Worm (Caenorhabditis elegans): ENCODE results near the gene C34F11.1.

The C34F11.1 gene

ce11 chrII:5222830-5223229 lies 10.1 kb downstream of the C34F11.1 start:
- TF ChIP-seq mls-2 (tag; optimal IDR thresholded peaks at IDR 0.05) (no peak), mab-5 (tag; optimal IDR thresholded peaks at IDR 0.05) (peak; percentile 37), lsy-2 (tag; optimal IDR thresholded peaks at IDR 0.05) (no peak), ceh-43 (GFP tag; optimal IDR thresholded peaks at IDR 0.05) (no peak), elt-1 (tag; optimal IDR thresholded peaks at IDR 0.05; ENCODE audit: borderline replicate concordance, insufficient read depth) (no peak), mep-1 (tag; optimal IDR thresholded peaks at IDR 0.05) (no peak), nhr-76 (tag; optimal IDR thresholded peaks at IDR 0.05) (no peak), unc-120 (tag; optimal IDR thresholded peaks at IDR 0.05; ENCODE audit: poor library complexity, severe bottlenecking) (peak; percentile 42), blmp-1 (tag; optimal IDR thresholded peaks at IDR 0.05) (no peak), ceh-39 (tag; optimal IDR thresholded peaks at IDR 0.05) (no peak), hlh-1 (tag; optimal IDR thresholded peaks at IDR 0.05) (peak; percentile 86), snpc-4 (tag; optimal IDR thresholded peaks at IDR 0.05) (no peak), unc-62 (GFP tag; optimal IDR thresholded peaks at IDR 0.05) (peak; percentile 71), ces-1 (GFP tag; optimal IDR thresholded peaks at IDR 0.05) (no peak)

ce11 chrII:5225284-5225683 lies 12.5 kb downstream of the C34F11.1 start, which contains the start of gene dsh-1:
dsh-1 (minus strand) TSS chrII:5225384.
- TF ChIP-seq hlh-1 (tag; optimal IDR thresholded peaks at IDR 0.05), result no peak
- TF ChIP-seq zip-8 (tag; optimal IDR thresholded peaks at IDR 0.05), result no peak
- no peak for TF ChIP-seq tbx-8 (GFP tag; optimal IDR thresholded peaks at IDR 0.05)
- no peak for TF ChIP-seq blmp-1 (tag; optimal IDR thresholded peaks at IDR 0.05)
- no peak for TF ChIP-seq nhr-237 (tag; optimal IDR thresholded peaks at IDR 0.05)
- TF ChIP-seq drap-1 (GFP tag; optimal IDR thresholded peaks at IDR 0.05), result no peak
- no peak for TF ChIP-seq sem-2 (GFP tag; optimal IDR thresholded peaks at IDR 0.05)
- TF ChIP-seq elt-1 (tag; optimal IDR thresholded peaks at IDR 0.05; ENCODE audit: borderline replicate concordance, insufficient read depth), result no peak
- TF ChIP-seq unc-39 (tag; optimal IDR thresholded peaks at IDR 0.05), result no peak
- no peak for TF ChIP-seq elt-3 (tag; optimal IDR thresholded peaks at IDR 0.05)
- no peak for TF ChIP-seq ztf-11 (tag; optimal IDR thresholded peaks at IDR 0.05)
- no peak for TF ChIP-seq unc-62 (GFP tag; optimal IDR thresholded peaks at IDR 0.05)
- no peak for TF ChIP-seq lin-13 (tag; optimal IDR thresholded peaks at IDR 0.05)
- no peak for TF ChIP-seq ces-1 (GFP tag; optimal IDR thresholded peaks at IDR 0.05)

- TF ChIP-seq unc-39 (tag; optimal IDR thresholded peaks at IDR 0.05) (no peak), lin-32 (GFP tag; optimal IDR thresholded peaks at IDR 0.05) (peak; percentile 11), ceh-39 (tag; optimal IDR thresholded peaks at IDR 0.05) (no peak), snpc-4 (tag; optimal IDR thresholded peaks at IDR 0.05) (no peak), ham-2 (GFP tag; optimal IDR thresholded peaks at IDR 0.05) (peak; percentile 25), M03D4.4 (tag; optimal IDR thresholded peaks at IDR 0.05) (peak; percentile 23), sptf-1 (tag; optimal IDR thresholded peaks at IDR 0.05) (peak; percentile 47), mep-1 (tag; optimal IDR thresholded peaks at IDR 0.05) (peak; percentile 31), ces-1 (GFP tag; optimal IDR thresholded peaks at IDR 0.05) (peak; percentile 34), flh-1 (GFP tag; optimal IDR thresholded peaks at IDR 0.05) (no peak), lin-13 (tag; optimal IDR thresholded peaks at IDR 0.05) (no peak), cnd-1 (tag; optimal IDR thresholded peaks at IDR 0.05) (peak; percentile 75), ztf-11 (tag; optimal IDR thresholded peaks at IDR 0.05) (no peak), zip-8 (tag; optimal IDR thresholded peaks at IDR 0.05) (no peak), lsy-2 (tag; optimal IDR thresholded peaks at IDR 0.05) (no peak), nhr-28 (tag; optimal IDR thresholded peaks at IDR 0.05) (no peak), hlh-1 (tag; optimal IDR thresholded peaks at IDR 0.05) (peak; percentile 59), unc-62 (GFP tag; optimal IDR thresholded peaks at IDR 0.05) (peak; percentile 35), nhr-237 (tag; optimal IDR thresholded peaks at IDR 0.05) (no peak), mls-2 (tag; optimal IDR thresholded peaks at IDR 0.05) (peak; percentile 43)
Measured at ce11 chrII:5226309-5226708, 13.5 kb downstream of the C34F11.1 start.

- TF ChIP-seq ztf-11 (tag; optimal IDR thresholded peaks at IDR 0.05) (no peak), sptf-1 (tag; optimal IDR thresholded peaks at IDR 0.05) (peak; percentile 47), elt-1 (tag; optimal IDR thresholded peaks at IDR 0.05; ENCODE audit: borderline replicate concordance, insufficient read depth) (no peak), mls-2 (tag; optimal IDR thresholded peaks at IDR 0.05) (peak; percentile 37), mab-5 (tag; optimal IDR thresholded peaks at IDR 0.05) (no peak), unc-62 (GFP tag; optimal IDR thresholded peaks at IDR 0.05) (peak; percentile 37), pha-4 (tag; optimal IDR thresholded peaks at IDR 0.05) (peak; percentile 52), ceh-43 (GFP tag; optimal IDR thresholded peaks at IDR 0.05) (no peak), M03D4.4 (tag; optimal IDR thresholded peaks at IDR 0.05) (no peak), ces-1 (GFP tag; optimal IDR thresholded peaks at IDR 0.05) (peak; percentile 89), hlh-1 (tag; optimal IDR thresholded peaks at IDR 0.05) (peak; percentile 26), bed-3 (GFP tag; optimal IDR thresholded peaks at IDR 0.05) (no peak), flh-1 (GFP tag; optimal IDR thresholded peaks at IDR 0.05) (no peak), cnd-1 (tag; optimal IDR thresholded peaks at IDR 0.05) (no peak), nhr-12 (tag; optimal IDR thresholded peaks at IDR 0.05) (no peak), nhr-28 (tag; optimal IDR thresholded peaks at IDR 0.05) (no peak), nhr-2 (tag; optimal IDR thresholded peaks at IDR 0.05) (no peak), ceh-39 (tag; optimal IDR thresholded peaks at IDR 0.05) (peak; percentile 54), snpc-4 (tag; optimal IDR thresholded peaks at IDR 0.05) (no peak), unc-39 (tag; optimal IDR thresholded peaks at IDR 0.05) (no peak), elt-3 (tag; optimal IDR thresholded peaks at IDR 0.05) (no peak), nhr-237 (tag; optimal IDR thresholded peaks at IDR 0.05) (no peak), mep-1 (tag; optimal IDR thresholded peaks at IDR 0.05) (no peak), blmp-1 (tag; optimal IDR thresholded peaks at IDR 0.05) (no peak), zip-8 (tag; optimal IDR thresholded peaks at IDR 0.05) (no peak), lin-32 (GFP tag; optimal IDR thresholded peaks at IDR 0.05) (no peak), ceh-83 (GFP tag; optimal IDR thresholded peaks at IDR 0.05) (no peak), nhr-76 (tag; optimal IDR thresholded peaks at IDR 0.05) (no peak), lsy-2 (tag; optimal IDR thresholded peaks at IDR 0.05) (no peak), ham-2 (GFP tag; optimal IDR thresholded peaks at IDR 0.05) (no peak), sem-2 (GFP tag; optimal IDR thresholded peaks at IDR 0.05) (no peak), unc-120 (tag; optimal IDR thresholded peaks at IDR 0.05; ENCODE audit: poor library complexity, severe bottlenecking) (peak; percentile 33), lin-13 (tag; optimal IDR thresholded peaks at IDR 0.05) (no peak), tbx-8 (GFP tag; optimal IDR thresholded peaks at IDR 0.05) (no peak), drap-1 (GFP tag; optimal IDR thresholded peaks at IDR 0.05) (no peak)
Measured at ce11 chrII:5227768-5228167, 15.0 kb downstream of the C34F11.1 start.
